Worm (Caenorhabditis elegans) whole organism, early embryonic: ENCODE data around the gene R08F11.4.

Experiments used
- B0310.2 ChIP-seq: sonication (generic microtip); optimal IDR thresholded peaks from 2 replicates; lab custom pipeline; 2016; ENCODE audit warnings: mild to moderate bottlenecking, missing genetic modification characterization, missing compliant biosample characterization
- F13C5.2 ChIP-seq: sonication (generic microtip); optimal IDR thresholded peaks from 2 replicates; lab custom pipeline; 2017; ENCODE audit warnings: mild to moderate bottlenecking, missing genetic modification characterization, inconsistent platforms, missing compliant biosample characterization
- aly-1 ChIP-seq: sonication (generic microtip); optimal IDR thresholded peaks from 2 replicates; lab custom pipeline; 2016; ENCODE audit warnings: missing genetic modification characterization, missing compliant biosample characterization
- ama-1 ChIP-seq: fragments of 150-350 bp; optimal IDR thresholded peaks from 2 replicates; lab custom pipeline; 2014
- ceh-13 ChIP-seq: fragments of 200-800 bp; sonication (Bioruptor generic); optimal IDR thresholded peaks from 2 replicates; lab custom pipeline; 2018; ENCODE audit warnings: mild to moderate bottlenecking, missing genetic modification characterization, missing compliant biosample characterization
- ceh-36 ChIP-seq: sonication (generic microtip); optimal IDR thresholded peaks from 2 replicates; lab custom pipeline; 2016; ENCODE audit warnings: missing genetic modification characterization, inconsistent platforms, missing compliant biosample characterization
- ets-7 ChIP-seq: sonication (generic microtip); optimal IDR thresholded peaks from 2 replicates; lab custom pipeline; 2016; ENCODE audit warnings: missing genotype, missing genetic modification characterization, missing compliant biosample characterization
- flt-1 ChIP-seq: fragments of 200-800 bp; sonication (Bioruptor generic); IDR thresholded peaks from 2 replicates; pipeline ENCODE4 v1.3.6; 2022; ENCODE audit warnings: missing genetic modification characterization, missing compliant biosample characterization
- hmbx-1 ChIP-seq: sonication (generic microtip); optimal IDR thresholded peaks from 2 replicates; lab custom pipeline; 2016; ENCODE audit warnings: mild to moderate bottlenecking, missing genetic modification characterization, missing compliant biosample characterization
- hmg-4 ChIP-seq: fragments of 200-800 bp; sonication (Bioruptor generic); optimal IDR thresholded peaks from 2 replicates; lab custom pipeline; 2018; ENCODE audit warnings: mild to moderate bottlenecking, missing genetic modification characterization, missing compliant biosample characterization
- hnd-1 ChIP-seq: sonication (generic microtip); optimal IDR thresholded peaks from 2 replicates; lab custom pipeline; 2016; ENCODE audit warnings: missing genetic modification characterization, missing compliant biosample characterization
- pes-1 ChIP-seq: fragments of 200-800 bp; sonication (Bioruptor generic); IDR thresholded peaks from 2 replicates; pipeline ENCODE4 v1.3.6; 2022; ENCODE audit warnings: missing genetic modification reagents, missing genetic modification characterization, missing compliant biosample characterization
- scrt-1 ChIP-seq: fragments of 200-800 bp; sonication (Bioruptor generic); IDR thresholded peaks from 2 replicates; pipeline ENCODE4 v1.3.6; 2022; ENCODE audit warnings: missing genetic modification characterization, missing compliant biosample characterization
- sea-1 ChIP-seq: fragments of 200-800 bp; sonication (Bioruptor generic); conservative IDR thresholded peaks from 2 replicates; pipeline ENCODE4 v1.3.6; 2022; ENCODE audit warnings: missing genetic modification characterization, missing compliant biosample characterization
- tbx-11 ChIP-seq: fragments of 200-800 bp; sonication (Bioruptor generic); IDR thresholded peaks from 2 replicates; pipeline ENCODE4 v1.3.6; 2022; ENCODE audit warnings: missing genetic modification characterization, missing compliant biosample characterization
- tbx-37 ChIP-seq: fragments of 200-800 bp; sonication (Bioruptor generic); conservative IDR thresholded peaks from 2 replicates; pipeline ENCODE4 v1.3.6; 2022; ENCODE audit warnings: missing genetic modification reagents, missing genetic modification characterization, missing compliant biosample characterization
- tra-4 ChIP-seq: sonication (generic microtip); optimal IDR thresholded peaks from 2 replicates; lab custom pipeline; 2017; ENCODE audit warnings: missing genetic modification characterization, missing compliant biosample characterization

Gene R08F11.4

DNA sequence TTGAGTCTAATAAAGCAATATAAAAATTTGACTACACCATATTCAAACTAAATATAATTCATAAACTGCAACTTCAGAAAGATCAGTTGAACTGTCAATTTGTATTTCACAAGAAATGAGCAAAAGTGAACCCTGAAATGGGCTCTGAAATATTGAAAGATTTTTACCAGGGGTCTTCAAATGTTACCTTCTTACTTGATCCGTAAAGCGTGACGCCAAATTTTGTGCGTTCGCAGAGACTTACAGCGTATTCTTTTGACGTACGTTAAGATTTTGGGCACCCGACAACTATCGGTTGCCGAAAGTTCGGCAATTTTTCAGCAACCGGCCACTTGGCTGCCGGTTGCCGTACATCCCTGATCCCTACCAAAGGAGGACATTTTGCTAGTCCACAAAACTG, 4.7 kb upstream of the R08F11.4 start:
- no peak for TF ChIP-seq sea-1 (GFP tag; lab: Robert Waterston, UW)
- TF ChIP-seq hnd-1 (tag; lab: Kevin White, UChicago): no peak
- no peak for TF ChIP-seq ama-1
- TF ChIP-seq tra-4 (tag; lab: Kevin White, UChicago): no peak
- no peak for TF ChIP-seq hmg-4 (GFP tag; lab: Kevin White, UChicago)
- TF ChIP-seq F13C5.2 (tag; lab: Kevin White, UChicago): no peak
- TF ChIP-seq ceh-36: no peak
- TF ChIP-seq pes-1: no peak
- no peak for TF ChIP-seq B0310.2 (tag; lab: Kevin White, UChicago)
- TF ChIP-seq hmbx-1 (tag; lab: Kevin White, UChicago): no peak
- TF ChIP-seq tbx-11 (GFP tag; lab: Robert Waterston, UW): no peak

DNA sequence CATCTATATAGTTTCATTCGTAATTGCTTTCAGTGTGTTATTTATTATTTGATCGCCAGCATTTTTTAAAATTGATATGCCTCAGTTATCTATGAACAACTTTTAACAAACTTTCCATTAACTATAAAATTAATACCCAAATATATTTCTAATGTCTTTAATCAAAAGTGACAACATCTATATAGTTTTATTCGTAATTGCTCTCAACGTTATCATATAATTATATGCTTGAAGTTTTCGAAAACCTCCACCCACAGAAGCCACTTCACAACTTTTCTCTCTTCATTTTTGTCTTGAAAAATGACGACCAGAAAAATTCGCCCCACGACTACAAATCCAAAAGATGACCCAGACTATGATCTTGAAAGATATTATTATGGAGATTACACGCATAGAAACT, 3.0 kb upstream of the R08F11.4 start, which contains the start of gene srw-6:
Gene srw-6, plus strand, starts transcription at position 301 of the 400 bp plus-strand sequence.
- TF ChIP-seq flt-1 (GFP tag; lab: Robert Waterston, UW) (no peak), hmg-4 (GFP tag; lab: Kevin White, UChicago) (no peak), hnd-1 (tag; lab: Kevin White, UChicago) (no peak), sea-1 (GFP tag; lab: Robert Waterston, UW) (no peak), B0310.2 (tag; lab: Kevin White, UChicago) (no peak), ets-7 (tag; lab: Kevin White, UChicago) (no peak), ama-1 (no peak), ceh-13 (GFP tag; lab: Kevin White, UChicago) (no peak)

DNA sequence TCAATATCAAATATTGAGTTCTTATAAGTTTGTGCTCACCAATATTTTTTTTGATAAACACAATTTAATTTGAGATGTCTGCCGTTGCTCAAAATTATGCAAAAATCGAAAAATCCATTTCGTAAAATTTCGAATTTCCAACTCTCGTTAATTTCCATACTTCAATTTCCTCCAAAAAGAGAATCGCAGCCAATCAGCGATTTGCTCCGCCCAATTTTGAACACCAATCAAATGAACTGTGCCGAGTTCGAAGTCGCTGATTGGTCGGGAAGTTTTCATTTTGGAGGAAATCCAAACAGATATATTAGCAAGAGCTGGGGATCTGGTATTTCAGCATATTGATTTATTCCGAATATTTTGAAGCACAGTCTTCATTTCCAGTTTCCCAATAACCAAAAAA, 2.5 kb upstream of the R08F11.4 start:
- no peak for TF ChIP-seq hmg-4 (GFP tag; lab: Kevin White, UChicago)
- no peak for TF ChIP-seq tra-4 (tag; lab: Kevin White, UChicago)

DNA sequence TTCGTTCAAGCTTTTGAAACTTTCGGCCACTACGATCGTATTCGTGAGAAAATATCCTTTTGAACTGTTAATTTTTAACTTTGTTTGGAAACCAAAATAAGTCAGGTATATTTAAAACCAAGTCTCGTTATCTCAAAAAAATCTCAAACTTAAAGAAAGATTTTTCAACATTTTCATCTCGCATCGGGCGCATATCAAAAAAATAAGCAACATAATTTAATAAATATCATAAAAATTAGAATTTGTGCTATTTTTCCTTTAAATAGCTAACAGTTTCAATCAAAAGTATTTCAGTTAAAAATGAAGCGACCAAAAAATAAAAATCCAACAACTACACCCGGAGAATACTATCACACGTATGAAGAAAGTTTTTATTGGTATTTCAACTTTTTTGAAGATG, 634 bp upstream of the R08F11.4 start, which contains the start of gene srw-7:
Gene srw-7, plus strand, starts transcription at position 301 of the 400 bp plus-strand sequence.
- TF ChIP-seq flt-1 (GFP tag; lab: Robert Waterston, UW) (no peak), aly-1 (tag; lab: Kevin White, UChicago) (no peak), sea-1 (GFP tag; lab: Robert Waterston, UW) (no peak), hmg-4 (GFP tag; lab: Kevin White, UChicago) (no peak), ceh-36 (no peak), tbx-11 (GFP tag; lab: Robert Waterston, UW) (no peak), hmbx-1 (tag; lab: Kevin White, UChicago) (no peak), hnd-1 (tag; lab: Kevin White, UChicago) (no peak), B0310.2 (tag; lab: Kevin White, UChicago) (no peak), tra-4 (tag; lab: Kevin White, UChicago) (no peak), tbx-37 (no peak), F13C5.2 (tag; lab: Kevin White, UChicago) (no peak)

DNA sequence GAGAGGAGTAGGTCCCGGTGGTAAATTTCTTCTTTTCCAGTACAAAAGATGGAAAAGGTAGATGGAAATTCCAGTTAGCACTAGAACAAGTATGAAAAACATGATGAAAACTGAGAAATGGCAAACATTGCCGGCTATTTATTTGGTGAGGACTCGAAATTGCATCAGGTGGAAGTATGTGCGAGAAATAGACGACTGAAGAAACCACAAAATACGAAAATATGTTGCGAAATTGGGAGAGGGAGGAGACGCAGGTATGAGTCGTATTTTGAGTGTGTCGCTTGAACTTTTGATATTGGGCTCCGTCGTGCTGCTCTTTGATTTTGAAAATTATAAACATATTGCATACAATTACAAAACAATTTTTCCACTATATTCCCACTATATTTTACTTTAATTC, 2.0 kb downstream of the R08F11.4 start, which contains the start of gene cyp-33C8:
Gene cyp-33C8, minus strand, starts transcription at position 200 of the 400 bp plus-strand sequence.
- TF ChIP-seq ceh-36 (no peak), aly-1 (tag; lab: Kevin White, UChicago) (no peak), flt-1 (GFP tag; lab: Robert Waterston, UW) (no peak), ceh-13 (GFP tag; lab: Kevin White, UChicago) (no peak), ama-1 (no peak), hmg-4 (GFP tag; lab: Kevin White, UChicago) (no peak), sea-1 (GFP tag; lab: Robert Waterston, UW) (no peak), B0310.2 (tag; lab: Kevin White, UChicago) (no peak), hnd-1 (tag; lab: Kevin White, UChicago) (no peak)

DNA sequence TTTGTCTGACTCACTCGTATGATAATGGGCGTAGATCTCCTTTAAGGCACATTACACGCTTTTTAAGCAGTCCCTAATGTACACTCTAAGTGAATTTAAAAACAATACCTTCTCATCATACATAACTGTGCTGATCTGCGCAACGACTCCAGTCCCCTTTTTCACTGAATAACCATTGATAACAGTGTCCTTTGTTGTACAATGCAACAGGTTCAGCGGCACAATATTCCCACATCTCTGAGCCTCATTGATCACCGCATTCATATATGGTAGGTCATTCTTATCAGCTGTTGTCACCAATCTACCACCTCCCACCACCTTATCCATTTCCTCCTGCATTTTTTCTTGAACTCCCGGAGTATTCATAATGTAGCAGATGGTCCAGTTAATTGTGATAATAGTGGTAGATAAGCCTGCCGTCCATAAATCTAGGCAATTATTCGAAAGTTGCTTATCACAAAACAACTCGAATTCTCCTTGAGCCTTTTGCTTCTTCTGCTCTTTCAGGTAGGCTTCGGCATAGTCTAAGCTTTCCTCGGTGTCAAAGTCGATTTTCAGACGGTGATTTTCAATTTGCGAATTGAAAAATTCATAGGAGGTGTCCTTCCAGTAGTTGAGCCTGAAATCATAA, 3.4 kb downstream of the R08F11.4 start:
- no peak for TF ChIP-seq tra-4 (tag; lab: Kevin White, UChicago)
- no peak for TF ChIP-seq F13C5.2 (tag; lab: Kevin White, UChicago)
- TF ChIP-seq hmg-4 (GFP tag; lab: Kevin White, UChicago): no peak
- no peak for TF ChIP-seq ceh-13 (GFP tag; lab: Kevin White, UChicago)
- TF ChIP-seq scrt-1 (GFP tag; lab: Robert Waterston, UW): no peak
- no peak for TF ChIP-seq ets-7 (tag; lab: Kevin White, UChicago)
- no peak for TF ChIP-seq tbx-37
- TF ChIP-seq tbx-11 (GFP tag; lab: Robert Waterston, UW): no peak
- TF ChIP-seq B0310.2 (tag; lab: Kevin White, UChicago): no peak
- no peak for TF ChIP-seq ceh-36
- no peak for TF ChIP-seq hnd-1 (tag; lab: Kevin White, UChicago)
- TF ChIP-seq hmbx-1 (tag; lab: Kevin White, UChicago): no peak
- no peak for TF ChIP-seq sea-1 (GFP tag; lab: Robert Waterston, UW)
- no peak for TF ChIP-seq ama-1
- TF ChIP-seq flt-1 (GFP tag; lab: Robert Waterston, UW): no peak
- no peak for TF ChIP-seq pes-1
- TF ChIP-seq aly-1 (tag; lab: Kevin White, UChicago): no peak

DNA sequence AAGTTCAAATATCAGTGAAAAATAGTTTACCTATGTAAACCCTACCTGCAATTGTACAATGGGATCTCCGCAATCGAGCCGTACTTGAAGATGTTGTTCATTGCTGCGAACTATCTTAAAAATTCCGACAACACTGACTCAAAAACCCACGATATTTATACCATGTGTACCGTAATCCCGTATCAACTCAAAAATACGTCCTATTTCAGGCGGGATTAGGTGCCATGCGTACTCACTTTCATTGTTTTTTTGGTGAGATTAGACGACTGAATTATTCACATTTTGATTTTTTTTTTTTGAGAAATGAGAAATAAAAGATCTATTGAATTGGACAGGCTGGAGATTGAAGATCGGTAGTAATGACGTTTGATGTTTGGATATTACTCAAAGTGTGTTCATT, 4.9 kb downstream of the R08F11.4 start, which contains the start of gene srt-30:
Gene srt-30, minus strand, starts transcription at position 101 of the 400 bp plus-strand sequence.
- TF ChIP-seq F13C5.2 (tag; lab: Kevin White, UChicago) (no peak), tra-4 (tag; lab: Kevin White, UChicago) (no peak), sea-1 (GFP tag; lab: Robert Waterston, UW) (no peak), scrt-1 (GFP tag; lab: Robert Waterston, UW) (no peak), flt-1 (GFP tag; lab: Robert Waterston, UW) (no peak), ceh-13 (GFP tag; lab: Kevin White, UChicago) (no peak), tbx-11 (GFP tag; lab: Robert Waterston, UW) (no peak), tbx-37 (no peak), ceh-36 (no peak), hmg-4 (GFP tag; lab: Kevin White, UChicago) (no peak), ama-1 (no peak), hnd-1 (tag; lab: Kevin White, UChicago) (no peak), pes-1 (no peak), B0310.2 (tag; lab: Kevin White, UChicago) (no peak), ets-7 (tag; lab: Kevin White, UChicago) (no peak), hmbx-1 (tag; lab: Kevin White, UChicago) (no peak), aly-1 (tag; lab: Kevin White, UChicago) (no peak)
